Worm (Caenorhabditis elegans): ENCODE results near the gene ddr-2.

- TF ChIP-seq unc-62 (GFP tag; optimal IDR thresholded peaks at IDR 0.05) (no peak), mdl-1 (tag; optimal IDR thresholded peaks at IDR 0.05) (no peak), elt-1 (tag; optimal IDR thresholded peaks at IDR 0.05) (no peak), fos-1 (tag; optimal IDR thresholded peaks at IDR 0.05) (no peak), nhr-23 (tag; optimal IDR thresholded peaks at IDR 0.05) (no peak), lin-39 (tag; optimal IDR thresholded peaks at IDR 0.05) (no peak), ama-1 (optimal IDR thresholded peaks at IDR 0.05) (no peak), ztf-4 (tag; optimal IDR thresholded peaks at IDR 0.05) (no peak), aly-2 (tag; optimal IDR thresholded peaks at IDR 0.05) (no peak)
Observed at ce11 chrX:3334115-3334514, 19.0 kb downstream of the ddr-2 start.
